Worm (Caenorhabditis elegans): ENCODE data around the gene T07A5.7.

The T07A5.7 gene

ce11 chrIII:10318062-10318609 is 7.2 kb upstream of the T07A5.7 start, which contains the start of the genes unc-50 and ostf-4:
Gene unc-50, minus strand, starts transcription at chrIII:10318162.
Gene ostf-4, minus strand, starts transcription at chrIII:10318559.
- TF ChIP-seq elt-1 (tag; optimal IDR thresholded peaks at IDR 0.05): no peak
- TF ChIP-seq ztf-4 (tag; optimal IDR thresholded peaks at IDR 0.05): no peak
- no peak for TF ChIP-seq crh-2 (tag; optimal IDR thresholded peaks at IDR 0.05)
- TF ChIP-seq R02D3.7 (tag; optimal IDR thresholded peaks at IDR 0.05): no peak
- no peak for TF ChIP-seq elt-3 (tag; optimal IDR thresholded peaks at IDR 0.05)
- TF ChIP-seq unc-62 (GFP tag; optimal IDR thresholded peaks at IDR 0.05): no peak
- TF ChIP-seq Y55F3AM.14 (GFP tag; optimal IDR thresholded peaks at IDR 0.05): no peak
- TF ChIP-seq gmeb-1 (tag; optimal IDR thresholded peaks at IDR 0.05): no peak
- no peak for TF ChIP-seq snpc-4 (tag; optimal IDR thresholded peaks at IDR 0.05)
- no peak for TF ChIP-seq lin-11 (tag; optimal IDR thresholded peaks at IDR 0.05)
- TF ChIP-seq C34F6.9 (tag; optimal IDR thresholded peaks at IDR 0.05): no peak
- no peak for TF ChIP-seq blmp-1 (tag; optimal IDR thresholded peaks at IDR 0.05; ENCODE audit: insufficient read depth)
- no peak for TF ChIP-seq mdl-1 (tag; optimal IDR thresholded peaks at IDR 0.05)
- TF ChIP-seq alr-1 (tag; optimal IDR thresholded peaks at IDR 0.05): no peak

ce11 chrIII:10314234-10314633 is 3.3 kb upstream of the T07A5.7 start:
- TF ChIP-seq fos-1 (tag; optimal IDR thresholded peaks at IDR 0.05) (peak; percentile 75), dmd-4 (tag; optimal IDR thresholded peaks at IDR 0.05) (no peak)

ce11 chrIII:10306049-10306448 is 4.9 kb downstream of the T07A5.7 start, which contains the start of gene T07A5.1:
Gene T07A5.1, minus strand, starts transcription at chrIII:10306197.
- TF ChIP-seq zag-1 (tag; optimal IDR thresholded peaks at IDR 0.05): no peak
- no peak for TF ChIP-seq nhr-12 (tag; optimal IDR thresholded peaks at IDR 0.05)
- TF ChIP-seq egl-27 (tag; optimal IDR thresholded peaks at IDR 0.05): no peak
- TF ChIP-seq lin-11 (tag; optimal IDR thresholded peaks at IDR 0.05): no peak
- peak; percentile 90 for TF ChIP-seq ceh-16 (tag; optimal IDR thresholded peaks at IDR 0.05)

- TF ChIP-seq ZK546.5 (tag; optimal IDR thresholded peaks at IDR 0.05) (no peak), unc-55 (GFP tag; optimal IDR thresholded peaks at IDR 0.05) (no peak), fos-1 (tag; optimal IDR thresholded peaks at IDR 0.05) (peak; percentile 94), lin-11 (tag; optimal IDR thresholded peaks at IDR 0.05) (no peak), sem-4 (tag; optimal IDR thresholded peaks at IDR 0.05) (no peak), peb-1 (tag; optimal IDR thresholded peaks at IDR 0.05) (no peak), nhr-23 (tag; optimal IDR thresholded peaks at IDR 0.05) (no peak)
Observed at ce11 chrIII:10305295-10305694, 5.6 kb downstream of the T07A5.7 start.

- no peak for TF ChIP-seq F13H6.1 (tag; optimal IDR thresholded peaks at IDR 0.05)
- no peak for TF ChIP-seq aly-2 (tag; optimal IDR thresholded peaks at IDR 0.05)
- no peak for TF ChIP-seq unc-39 (tag; optimal IDR thresholded peaks at IDR 0.05)
- no peak for TF ChIP-seq lin-13 (GFP tag; optimal IDR thresholded peaks at IDR 0.05)
- TF ChIP-seq zag-1 (tag; optimal IDR thresholded peaks at IDR 0.05): no peak
- TF ChIP-seq lin-11 (tag; optimal IDR thresholded peaks at IDR 0.05): no peak
- no peak for TF ChIP-seq mbf-1 (tag; optimal IDR thresholded peaks at IDR 0.05)
Observed at ce11 chrIII:10300078-10300477, 10.8 kb downstream of the T07A5.7 start, which contains the start of gene vglu-3. Gene vglu-3, plus strand, starts transcription at chrIII:10300378.

- TF ChIP-seq F13H6.1 (tag; optimal IDR thresholded peaks at IDR 0.05) (no peak), snpc-4 (tag; optimal IDR thresholded peaks at IDR 0.05) (peak; percentile 80), nhr-10 (tag; optimal IDR thresholded peaks at IDR 0.05) (no peak)
Observed at ce11 chrIII:10296904-10297303, 14.0 kb downstream of the T07A5.7 start.

ce11 chrIII:10294837-10295236 is 16.1 kb downstream of the T07A5.7 start, which contains the start of gene vglu-2:
Gene vglu-2, plus strand, starts transcription at chrIII:10295137.
- no peak for TF ChIP-seq aly-2 (tag; optimal IDR thresholded peaks at IDR 0.05)
- no peak for TF ChIP-seq nhr-237 (tag; optimal IDR thresholded peaks at IDR 0.05)
- no peak for TF ChIP-seq ztf-11 (tag; optimal IDR thresholded peaks at IDR 0.05)
- no peak for TF ChIP-seq ceh-82 (tag; optimal IDR thresholded peaks at IDR 0.05)

Measured in whole organism, L2 larva.